Fruit fly (Drosophila melanogaster): ENCODE results near the gene CG43750.

DNA sequence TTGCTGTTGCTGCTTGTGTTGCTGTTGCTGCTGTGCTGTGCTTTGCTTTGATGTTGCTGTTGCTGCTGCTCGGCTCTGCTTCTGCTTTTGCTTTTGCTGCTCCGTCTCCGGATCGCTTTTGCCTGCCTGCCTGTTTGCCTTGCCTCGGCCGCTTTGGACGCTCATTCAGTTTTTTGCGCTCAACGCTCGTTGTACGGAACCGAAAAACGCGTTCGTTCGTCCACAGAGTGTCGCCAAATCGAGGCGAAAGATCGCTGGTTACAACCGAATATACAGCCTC is 37.7 kb upstream of the CG43750 start, which contains the start of gene dpp:
- TF ChIP-seq gl (tag; optimal IDR thresholded peaks at IDR 0.05): no peak
- TF ChIP-seq CG32121 (GFP tag; IDR thresholded peaks at IDR 0.05): peak; percentile 18; the same call in 1 of the 2 replicates
- no peak for TF ChIP-seq fd96Ca (GFP tag; IDR thresholded peaks at IDR 0.05)
- no peak for TF ChIP-seq CG9948 (tag; optimal IDR thresholded peaks at IDR 0.05)
- no peak for TF ChIP-seq CG14655 (GFP tag; optimal IDR thresholded peaks at IDR 0.05)
- no peak for TF ChIP-seq Snoo (tag; optimal IDR thresholded peaks at IDR 0.05)
- no peak for TF ChIP-seq Pif1A (GFP tag; optimal IDR thresholded peaks at IDR 0.05)
- no peak for TF ChIP-seq EcR (GFP tag; optimal IDR thresholded peaks at IDR 0.05)
- 0 out of 2 replicates have a peak, but pooled peaks have one; percentile 22 for TF ChIP-seq Ets98B (GFP tag; IDR thresholded peaks at IDR 0.05)
- TF ChIP-seq CG15710 (tag; optimal IDR thresholded peaks at IDR 0.05): no peak
- TF ChIP-seq CG34367 (tag; optimal IDR thresholded peaks at IDR 0.05): no peak
